Worm (Caenorhabditis elegans) whole organism, L1 larva: ENCODE results near the gene srsx-29.

Experiments used
- aha-1 ChIP-seq: fragments of 150-350 bp; optimal IDR thresholded peaks from 2 replicates; lab custom pipeline; 2014; ENCODE audit warnings: missing biosample characterization, missing genetic modification characterization
- ama-1 ChIP-seq: fragments of 150-350 bp; optimal IDR thresholded peaks from 2 replicates; lab custom pipeline; 2014
- ceh-90 ChIP-seq: sonication (generic microtip); optimal IDR thresholded peaks from 2 replicates; lab custom pipeline; 2016; ENCODE audit warnings: missing genetic modification characterization, missing compliant biosample characterization
- fkh-4 ChIP-seq: sonication (generic microtip); optimal IDR thresholded peaks from 2 replicates; lab custom pipeline; 2016; ENCODE audit warnings: missing compliant biosample characterization, missing genetic modification characterization, borderline replicate concordance
- fos-1 ChIP-seq: fragments of 150-350 bp; optimal IDR thresholded peaks from 2 replicates; lab custom pipeline; 2014; ENCODE audit warnings: missing biosample characterization, missing genetic modification characterization
- lin-39 ChIP-seq: fragments of 150-350 bp; optimal IDR thresholded peaks from 2 replicates; lab custom pipeline; 2014; ENCODE audit warnings: missing biosample characterization, missing genetic modification reagents, missing genetic modification characterization
- nhr-11 ChIP-seq: fragments of 150-350 bp; optimal IDR thresholded peaks from 2 replicates; lab custom pipeline; 2014; ENCODE audit warnings: missing biosample characterization, missing genetic modification characterization
- nhr-237 ChIP-seq: fragments of 150-350 bp; optimal IDR thresholded peaks from 2 replicates; lab custom pipeline; 2014; ENCODE audit warnings: missing biosample characterization, missing genetic modification characterization
- pqm-1 ChIP-seq: sonication (generic microtip); optimal IDR thresholded peaks from 3 replicates; lab custom pipeline; 2017; ENCODE audit warnings: missing biosample characterization, missing genetic modification characterization
- zip-4 ChIP-seq: fragments of 200-800 bp; sonication (Bioruptor generic); optimal IDR thresholded peaks from 2 replicates; lab custom pipeline; 2018; ENCODE audit warnings: mild to moderate bottlenecking, missing genetic modification characterization, moderate library complexity, missing compliant biosample characterization

DNA sequence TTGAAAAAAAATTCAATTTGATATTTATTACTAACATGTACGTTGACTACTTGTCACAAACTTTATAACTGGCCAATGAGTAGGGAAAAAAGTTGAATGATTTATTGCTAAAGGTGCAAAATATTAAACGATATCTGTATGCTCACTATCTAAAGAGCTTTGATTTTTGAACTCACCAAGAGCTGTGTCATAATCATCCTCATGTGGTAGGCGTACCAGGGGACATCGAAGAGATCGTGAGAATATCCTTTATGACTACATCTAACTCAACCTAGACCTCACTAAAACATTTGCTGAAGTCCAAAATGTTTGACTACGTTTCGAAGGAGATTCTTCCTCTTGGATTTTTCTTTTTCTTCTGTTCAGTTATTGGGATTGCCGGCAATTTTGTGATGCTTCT is 2.5 kb upstream of the srsx-29 start, which contains the start of gene srsx-28:
- TF ChIP-seq ceh-90 (tag; lab: Kevin White, UChicago) (no peak), lin-39 (tag; lab: Kevin White, UChicago) (no peak), pqm-1 (no peak), nhr-237 (tag; lab: Kevin White, UChicago) (no peak), ama-1 (lab: Kevin White, UChicago) (no peak), fkh-4 (tag; lab: Kevin White, UChicago) (no peak), nhr-11 (tag; lab: Kevin White, UChicago) (no peak), fos-1 (no peak), aha-1 (tag; lab: Kevin White, UChicago) (no peak), zip-4 (GFP tag; lab: Kevin White, UChicago) (no peak)
